Worm (Caenorhabditis elegans) whole organism, L1 larva: ENCODE measurements around the gene puf-7.
A peak's percentile ranks its signal among the peaks of the same experiment; 100 is the strongest.

Experiments used
- C16A3.4 ChIP-seq: fragments of 150-350 bp; optimal IDR thresholded peaks from 2 replicates; lab custom pipeline; 2014; ENCODE audit warnings: missing biosample characterization, missing genetic modification characterization
- F16B12.6 ChIP-seq: fragments of 150-350 bp; optimal IDR thresholded peaks from 2 replicates; lab custom pipeline; 2014; ENCODE audit warnings: missing biosample characterization, missing genetic modification characterization
- alr-1 ChIP-seq: fragments of 200-800 bp; sonication (Bioruptor generic); optimal IDR thresholded peaks from 2 replicates; lab custom pipeline; 2018; ENCODE audit warnings: borderline replicate concordance, mild to moderate bottlenecking, missing genetic modification characterization, missing compliant biosample characterization
- ama-1 ChIP-seq: fragments of 150-350 bp; optimal IDR thresholded peaks from 2 replicates; lab custom pipeline; 2014
- ceh-82 ChIP-seq, 3 experiments: fragments of 150-350 bp in 1 of 3; sonication (generic microtip) in 2 of 3; optimal IDR thresholded peaks; 2 replicates each; lab custom pipeline; 2014 to 2017; ENCODE audit warnings: missing biosample characterization in 3 of 3, missing genetic modification characterization in 3 of 3
- ceh-90 ChIP-seq: sonication (generic microtip); optimal IDR thresholded peaks from 2 replicates; lab custom pipeline; 2016; ENCODE audit warnings: missing genetic modification characterization, missing compliant biosample characterization
- dpl-1 ChIP-seq, 3 experiments: fragments of 150-350 bp in 2 of 3; sonication (generic microtip) in 1 of 3; optimal IDR thresholded peaks; 2 replicates each; lab custom pipeline; 2014 to 2017; ENCODE audit warnings: missing biosample characterization in 3 of 3, missing genetic modification characterization in 3 of 3, missing genetic modification reagents in 3 of 3
- dsc-1 ChIP-seq: sonication (generic microtip); optimal IDR thresholded peaks from 2 replicates; lab custom pipeline; 2016; ENCODE audit warnings: mild to moderate bottlenecking, missing genetic modification characterization, missing compliant biosample characterization
- efl-1 ChIP-seq, 4 experiments: fragments of 150-350 bp; optimal IDR thresholded peaks in 3 of 4; peaks in 1 of 4; 1 replicate in 1 of 4; 2 replicates in 3 of 4; lab custom pipeline; 2014; ENCODE audit warnings: missing biosample characterization in 2 of 4, missing genetic modification characterization in 2 of 4, missing genetic modification reagents in 2 of 4
- efl-3 ChIP-seq: fragments of 200-800 bp; sonication (Bioruptor generic); optimal IDR thresholded peaks from 2 replicates; lab custom pipeline; 2018; ENCODE audit warnings: mild to moderate bottlenecking, missing genetic modification characterization, missing compliant biosample characterization
- egl-27 ChIP-seq, 2 experiments: fragments of 150-350 bp in 1 of 2; sonication (generic microtip); optimal IDR thresholded peaks; 3 replicates each; lab custom pipeline; 2017 to 2018; ENCODE audit warnings: missing biosample characterization in 2 of 2, missing genetic modification characterization in 2 of 2, missing genetic modification reagents in 2 of 2
- fkh-4 ChIP-seq: sonication (generic microtip); optimal IDR thresholded peaks from 2 replicates; lab custom pipeline; 2016; ENCODE audit warnings: missing compliant biosample characterization, missing genetic modification characterization, borderline replicate concordance
- hlh-17 ChIP-seq: fragments of 200-800 bp; sonication (Bioruptor generic); optimal IDR thresholded peaks from 2 replicates; lab custom pipeline; 2018; ENCODE audit warnings: missing genetic modification characterization, mild to moderate bottlenecking, missing compliant biosample characterization, moderate library complexity, borderline replicate concordance
- hpl-2 ChIP-seq: fragments of 150-350 bp; optimal IDR thresholded peaks from 2 replicates; lab custom pipeline; 2014; ENCODE audit warnings: missing biosample characterization, missing genetic modification reagents, missing genetic modification characterization
- lin-14 ChIP-seq: fragments of 200-800 bp; sonication (Bioruptor generic); optimal IDR thresholded peaks from 2 replicates; lab custom pipeline; 2018; ENCODE audit warnings: mild to moderate bottlenecking, missing genetic modification characterization, moderate library complexity, missing compliant biosample characterization
- lin-35 ChIP-seq, 2 experiments: fragments of 150-350 bp; optimal IDR thresholded peaks; 2 replicates each; lab custom pipeline; 2014; ENCODE audit warnings: missing biosample characterization in 2 of 2, missing genetic modification characterization in 2 of 2, missing genetic modification reagents in 2 of 2
- lin-39 ChIP-seq: fragments of 150-350 bp; optimal IDR thresholded peaks from 2 replicates; lab custom pipeline; 2014; ENCODE audit warnings: missing biosample characterization, missing genetic modification reagents, missing genetic modification characterization
- lir-3 ChIP-seq: sonication (generic microtip); optimal IDR thresholded peaks from 2 replicates; lab custom pipeline; 2016; ENCODE audit warnings: mild to moderate bottlenecking, missing genetic modification characterization, moderate library complexity, missing compliant biosample characterization; ENCODE audit not compliant: poor library complexity
- lsy-2 ChIP-seq, 2 experiments: fragments of 150-350 bp; optimal IDR thresholded peaks; 2 replicates each; lab custom pipeline; 2014; ENCODE audit warnings: missing biosample characterization in 2 of 2, missing genetic modification characterization in 2 of 2
- mab-9 ChIP-seq: fragments of 200-800 bp; sonication (Bioruptor generic); IDR thresholded peaks from 2 replicates; pipeline ENCODE4 v1.3.6; 2022; ENCODE audit warnings: missing genetic modification reagents, missing genetic modification characterization, missing compliant biosample characterization
- mdl-1 ChIP-seq, 2 experiments: fragments of 150-350 bp; optimal IDR thresholded peaks; 2 replicates each; lab custom pipeline; 2014 to 2017; ENCODE audit warnings: missing biosample characterization in 2 of 2, missing genetic modification characterization in 2 of 2, inconsistent platforms in 1 of 2
- mep-1 ChIP-seq: fragments of 150-350 bp; optimal IDR thresholded peaks from 2 replicates; lab custom pipeline; 2014; ENCODE audit warnings: missing biosample characterization, missing genetic modification characterization
- nhr-11 ChIP-seq: fragments of 150-350 bp; optimal IDR thresholded peaks from 2 replicates; lab custom pipeline; 2014; ENCODE audit warnings: missing biosample characterization, missing genetic modification characterization
- nhr-20 ChIP-seq: sonication (generic microtip); optimal IDR thresholded peaks from 2 replicates; lab custom pipeline; 2016; ENCODE audit warnings: mild to moderate bottlenecking, missing genetic modification characterization, missing compliant biosample characterization
- nhr-47 ChIP-seq: sonication (generic microtip); optimal IDR thresholded peaks from 2 replicates; lab custom pipeline; 2016; ENCODE audit warnings: mild to moderate bottlenecking, missing genetic modification characterization, moderate library complexity, missing compliant biosample characterization
- nhr-71 ChIP-seq: sonication (generic microtip); optimal IDR thresholded peaks from 2 replicates; lab custom pipeline; 2016; ENCODE audit warnings: mild to moderate bottlenecking, missing genetic modification characterization, moderate library complexity, missing compliant biosample characterization
- nhr-77 ChIP-seq: fragments of 150-350 bp; optimal IDR thresholded peaks from 2 replicates; lab custom pipeline; 2014; ENCODE audit warnings: missing biosample characterization, missing genetic modification characterization
- nhr-84 ChIP-seq: sonication (generic microtip); optimal IDR thresholded peaks from 2 replicates; lab custom pipeline; 2017; ENCODE audit warnings: missing biosample characterization, missing genetic modification characterization
- skn-1 ChIP-seq: fragments of 150-350 bp; optimal IDR thresholded peaks from 2 replicates; lab custom pipeline; 2014; ENCODE audit warnings: missing biosample characterization, missing genetic modification characterization
- snpc-4 ChIP-seq: fragments of 150-350 bp; optimal IDR thresholded peaks from 2 replicates; lab custom pipeline; 2014; ENCODE audit warnings: missing biosample characterization, missing genetic modification characterization
- snu-23 ChIP-seq: sonication (generic microtip); optimal IDR thresholded peaks from 2 replicates; lab custom pipeline; 2016; ENCODE audit warnings: missing genetic modification characterization, missing compliant biosample characterization
- sup-37 ChIP-seq: fragments of 200-800 bp; sonication (Bioruptor generic); optimal IDR thresholded peaks from 2 replicates; lab custom pipeline; 2018; ENCODE audit warnings: mild to moderate bottlenecking, missing genetic modification characterization, missing compliant biosample characterization
- swsn-7 ChIP-seq: sonication (generic microtip); optimal IDR thresholded peaks from 2 replicates; lab custom pipeline; 2016; ENCODE audit warnings: missing genetic modification characterization, missing compliant biosample characterization
- tbx-2 ChIP-seq: sonication (generic microtip); optimal IDR thresholded peaks from 2 replicates; lab custom pipeline; 2016; ENCODE audit warnings: missing genetic modification characterization, missing compliant biosample characterization
- tlp-1 ChIP-seq: fragments of 150-350 bp; optimal IDR thresholded peaks from 2 replicates; lab custom pipeline; 2014; ENCODE audit warnings: missing biosample characterization, missing genetic modification characterization
- unc-86 ChIP-seq: sonication (generic microtip); optimal IDR thresholded peaks from 2 replicates; lab custom pipeline; 2016; ENCODE audit warnings: missing genetic modification characterization, missing compliant biosample characterization
- unc-98 ChIP-seq: fragments of 200-800 bp; sonication (Bioruptor generic); IDR thresholded peaks from 2 replicates; pipeline ENCODE4 v1.3.6; 2022; ENCODE audit warnings: missing genetic modification characterization, missing compliant biosample characterization
- xbp-1 ChIP-seq: sonication (generic microtip); optimal IDR thresholded peaks from 2 replicates; lab custom pipeline; 2016; ENCODE audit warnings: missing genetic modification characterization, missing compliant biosample characterization
- ztf-11 ChIP-seq, 2 experiments: sonication (generic microtip); optimal IDR thresholded peaks; 2 replicates each; lab custom pipeline; 2016 to 2017; ENCODE audit warnings: missing genetic modification characterization in 2 of 2, missing biosample characterization in 1 of 2, missing compliant biosample characterization in 1 of 2

puf-7 gene

DNA sequence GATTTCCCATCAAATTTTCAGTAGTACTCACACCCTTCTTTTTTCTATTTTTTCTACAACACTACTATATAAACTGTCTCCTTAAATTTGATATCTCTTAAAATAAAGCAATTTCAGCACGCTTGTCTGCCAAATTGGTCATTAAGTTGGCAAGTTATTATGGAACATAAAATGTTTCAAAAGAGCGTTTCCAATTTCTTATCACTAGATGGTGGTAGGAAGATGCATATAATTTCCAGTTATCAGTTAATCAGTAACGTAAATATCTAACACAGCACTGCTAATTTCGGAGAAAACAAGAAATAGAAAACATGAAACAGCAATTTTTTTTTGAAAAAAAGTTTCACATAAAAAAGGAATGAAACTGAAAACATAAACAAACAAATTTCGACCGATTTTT lies 44.5 kb downstream of the puf-7 start:
- TF ChIP-seq swsn-7 (tag; lab: Kevin White, UChicago) (no peak), mab-9 (no peak), efl-1 (optimal IDR thresholded peaks at IDR 0.05; lab: Kevin White, UChicago) (no peak), efl-1 (GFP tag; optimal IDR thresholded peaks at IDR 0.05 in 1 of 2; lab: Kevin White, UChicago) (peak in 1 of 2 experiments; percentile 91)

ce11 chrIV:5533556-5533955 lies 47.0 kb downstream of the puf-7 start:
- TF ChIP-seq mep-1 (no peak), efl-1 (optimal IDR thresholded peaks at IDR 0.05; lab: Kevin White, UChicago) (no peak), efl-1 (GFP tag; optimal IDR thresholded peaks at IDR 0.05 in 1 of 2; lab: Kevin White, UChicago) (peak in 1 of 2 experiments; percentile 20)

- no peak for TF ChIP-seq efl-1 (optimal IDR thresholded peaks at IDR 0.05; lab: Kevin White, UChicago)
- TF ChIP-seq efl-1 (GFP tag; optimal IDR thresholded peaks at IDR 0.05 in 1 of 2; lab: Kevin White, UChicago): peak in 1 of 2 experiments; percentile 76
- no peak for TF ChIP-seq hlh-17 (GFP tag; lab: Kevin White, UChicago)
Measured at ce11 chrIV:5534596-5534995, 48.1 kb downstream of the puf-7 start.

DNA sequence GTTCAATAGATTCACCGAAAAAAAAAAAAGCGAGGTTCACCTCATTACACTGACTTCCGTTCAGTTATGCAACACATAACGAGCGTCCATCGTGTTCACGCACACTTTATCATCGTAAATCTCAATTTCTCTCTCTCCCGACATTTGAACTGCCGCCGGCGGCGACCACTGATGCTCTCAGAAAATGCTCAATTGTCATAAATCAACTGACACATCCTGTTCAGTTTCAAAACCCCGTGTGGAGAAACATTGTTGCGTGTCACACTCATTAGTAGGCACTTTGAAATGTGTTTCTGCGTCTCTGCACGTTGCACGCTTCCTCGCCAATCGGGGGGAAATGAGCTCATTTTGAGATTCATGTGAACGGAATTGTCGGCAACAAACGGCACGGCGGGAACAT lies 49.3 kb downstream of the puf-7 start:
- TF ChIP-seq unc-98 (GFP tag; lab: Robert Waterston, UW): no peak
- peak; percentile 10 for TF ChIP-seq unc-86 (tag; lab: Kevin White, UChicago)
- no peak for TF ChIP-seq nhr-84 (tag; lab: Kevin White, UChicago)
- TF ChIP-seq ztf-11 (tag; optimal IDR thresholded peaks at IDR 0.05; lab: Kevin White, UChicago): peak in 1 of 2 experiments; percentile 7
- TF ChIP-seq efl-1 (optimal IDR thresholded peaks at IDR 0.05; lab: Kevin White, UChicago): no peak
- TF ChIP-seq efl-1 (GFP tag; optimal IDR thresholded peaks at IDR 0.05 in 1 of 2; lab: Kevin White, UChicago): peak in 1 of 2 experiments; percentile 21
- peak; percentile 44 for TF ChIP-seq lin-14 (GFP tag; lab: Kevin White, UChicago)

DNA sequence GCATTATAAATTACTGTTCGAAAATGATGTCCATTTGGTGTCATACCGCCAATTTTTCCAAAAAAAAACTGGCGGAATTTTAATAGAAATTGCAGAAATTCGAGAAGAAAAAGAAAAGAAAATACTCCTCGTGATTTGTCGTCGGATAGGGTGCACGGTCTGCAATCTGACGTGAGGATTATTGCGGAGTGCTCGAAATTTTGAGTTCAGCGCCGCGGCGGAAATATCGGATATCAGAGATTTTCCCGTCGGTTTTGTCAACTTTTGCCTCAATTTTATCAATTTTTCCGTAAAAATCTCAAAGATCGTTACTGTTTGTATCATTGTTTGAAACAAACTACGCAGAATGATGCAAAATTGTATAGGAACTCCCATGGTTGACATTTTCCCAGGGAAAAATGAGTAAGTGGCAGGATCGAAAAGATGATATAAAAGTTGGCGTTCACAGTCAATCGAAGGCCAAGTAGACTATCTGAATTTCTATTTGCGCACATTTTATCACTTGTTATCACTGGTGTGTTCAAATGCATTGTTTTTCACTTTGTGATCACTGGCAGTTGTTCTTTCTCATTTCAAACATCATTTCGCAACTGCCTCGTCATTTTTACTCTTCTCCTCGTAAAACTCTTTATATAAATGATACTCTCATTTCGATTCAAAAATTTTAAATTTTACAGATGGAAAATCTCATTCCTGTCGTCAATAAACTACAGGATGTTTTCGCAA lies 51.5 kb downstream of the puf-7 start, which contains the start of the genes fem-1 and drp-1:
Gene fem-1 (minus strand): TSS at position 150 of the 726 bp plus-strand sequence.
Gene drp-1 (plus strand): TSS at position 676 of the 726 bp plus-strand sequence.
- TF ChIP-seq hpl-2 (GFP tag; lab: Kevin White, UChicago): no peak
- peak; percentile 4 for TF ChIP-seq skn-1 (tag; lab: Kevin White, UChicago)
- TF ChIP-seq dsc-1 (tag; lab: Kevin White, UChicago): peak; percentile 20
- TF ChIP-seq lin-39 (tag; lab: Kevin White, UChicago): no peak
- no peak for TF ChIP-seq lir-3 (tag; lab: Kevin White, UChicago)
- no peak for TF ChIP-seq mab-9
- peak; percentile 25 to 43 for TF ChIP-seq efl-1 (optimal IDR thresholded peaks at IDR 0.05; lab: Kevin White, UChicago)
- peak; percentile 47 to 92 for TF ChIP-seq efl-1 (GFP tag; optimal IDR thresholded peaks at IDR 0.05 in 1 of 2; lab: Kevin White, UChicago)
- no peak for TF ChIP-seq unc-98 (GFP tag; lab: Robert Waterston, UW)
- TF ChIP-seq swsn-7 (tag; lab: Kevin White, UChicago): peak; percentile 27
- no peak for TF ChIP-seq nhr-20 (tag; lab: Kevin White, UChicago)
- no peak for TF ChIP-seq snpc-4 (tag; lab: Kevin White, UChicago)
- no peak for TF ChIP-seq efl-3 (GFP tag; lab: Kevin White, UChicago)
- no peak for TF ChIP-seq ztf-11 (tag; optimal IDR thresholded peaks at IDR 0.05; lab: Kevin White, UChicago)
- peak; percentile 7 for TF ChIP-seq xbp-1 (tag; lab: Kevin White, UChicago)
- TF ChIP-seq ama-1 (lab: Kevin White, UChicago): no peak
- TF ChIP-seq tlp-1 (tag; lab: Kevin White, UChicago): no peak
- no peak for TF ChIP-seq sup-37 (GFP tag; lab: Kevin White, UChicago)
- TF ChIP-seq fkh-4 (tag; lab: Kevin White, UChicago): no peak
- TF ChIP-seq lsy-2 (tag; optimal IDR thresholded peaks at IDR 0.05; lab: Kevin White, UChicago): peak in 1 of 2 experiments; percentile 39
- TF ChIP-seq lin-35 (GFP tag; optimal IDR thresholded peaks at IDR 0.05; lab: Kevin White, UChicago): peak; percentile 21 to 53
- TF ChIP-seq snu-23 (GFP tag; lab: Kevin White, UChicago): peak; percentile 43
- TF ChIP-seq alr-1 (tag; lab: Kevin White, UChicago): no peak
- TF ChIP-seq ceh-90 (tag; lab: Kevin White, UChicago): no peak
- peak; percentile 37 for TF ChIP-seq C16A3.4 (tag; lab: Kevin White, UChicago)
- TF ChIP-seq nhr-71 (tag; lab: Kevin White, UChicago): peak; percentile 20
- TF ChIP-seq dpl-1 (GFP tag; optimal IDR thresholded peaks at IDR 0.05; lab: Kevin White, UChicago): peak; percentile 25 to 43 (median 32)
- TF ChIP-seq egl-27 (tag; optimal IDR thresholded peaks at IDR 0.05; lab: Kevin White, UChicago): no peak
- peak in 2 of 3 experiments; percentile 9 to 23 for TF ChIP-seq ceh-82 (tag; optimal IDR thresholded peaks at IDR 0.05; lab: Kevin White, UChicago)
- peak; percentile 37 for TF ChIP-seq tbx-2 (tag; lab: Kevin White, UChicago)
- no peak for TF ChIP-seq unc-86 (tag; lab: Kevin White, UChicago)
- peak; percentile 95 for TF ChIP-seq F16B12.6 (tag; lab: Kevin White, UChicago)
- TF ChIP-seq nhr-47: peak; percentile 24
- peak in 1 of 2 experiments; percentile 6 for TF ChIP-seq mdl-1 (tag; optimal IDR thresholded peaks at IDR 0.05; lab: Kevin White, UChicago)
- no peak for TF ChIP-seq nhr-11
- TF ChIP-seq nhr-77 (tag; lab: Kevin White, UChicago): no peak
